Worm (Caenorhabditis elegans) whole organism, L2 larva: ENCODE measurements around the gene irld-11.

Experiments used
- ZK546.5 ChIP-seq: sonication (generic microtip); optimal IDR thresholded peaks from 2 replicates; lab custom pipeline; 2017; ENCODE audit warnings: missing biosample characterization, missing genetic modification characterization
- aly-2 ChIP-seq: fragments of 150-350 bp; optimal IDR thresholded peaks from 2 replicates; lab custom pipeline; 2014; ENCODE audit warnings: missing biosample characterization, missing genetic modification characterization
- blmp-1 ChIP-seq: sonication (generic microtip); optimal IDR thresholded peaks from 2 replicates; lab custom pipeline; 2017; ENCODE audit warnings: missing genetic modification characterization, mild to moderate bottlenecking, missing compliant biosample characterization, antibody characterized with exemption, moderate library complexity; ENCODE audit not compliant: insufficient read depth
- elt-3 ChIP-seq: sonication (generic microtip); optimal IDR thresholded peaks from 2 replicates; lab custom pipeline; 2017; ENCODE audit warnings: missing biosample characterization, missing genetic modification characterization
- lin-11 ChIP-seq: fragments of 150-350 bp; sonication (generic microtip); optimal IDR thresholded peaks from 2 replicates; lab custom pipeline; 2014; ENCODE audit warnings: missing biosample characterization, missing genetic modification characterization, inconsistent platforms, mixed read lengths
- lin-13 ChIP-seq: fragments of 150-350 bp; optimal IDR thresholded peaks from 2 replicates; lab custom pipeline; 2014; ENCODE audit warnings: missing biosample characterization, missing genetic modification reagents, missing genetic modification characterization
- nhr-237 ChIP-seq: fragments of 150-350 bp; optimal IDR thresholded peaks from 2 replicates; lab custom pipeline; 2014; ENCODE audit warnings: missing biosample characterization, missing genetic modification characterization
- nhr-6 ChIP-seq: fragments of 150-350 bp; optimal IDR thresholded peaks from 2 replicates; lab custom pipeline; 2014; ENCODE audit warnings: missing biosample characterization, missing genetic modification characterization
- sem-4 ChIP-seq: fragments of 150-350 bp; optimal IDR thresholded peaks from 2 replicates; lab custom pipeline; 2014; ENCODE audit warnings: missing biosample characterization, missing genetic modification reagents, missing genetic modification characterization
- unc-39 ChIP-seq: fragments of 150-350 bp; optimal IDR thresholded peaks from 2 replicates; lab custom pipeline; 2014; ENCODE audit warnings: missing biosample characterization, missing genetic modification characterization
- unc-55 ChIP-seq: fragments of 150-350 bp; sonication (generic microtip); optimal IDR thresholded peaks from 3 replicates; lab custom pipeline; 2014; ENCODE audit warnings: missing biosample characterization, missing genetic modification reagents, missing genetic modification characterization
- unc-62 ChIP-seq: fragments of 150-350 bp; optimal IDR thresholded peaks from 2 replicates; lab custom pipeline; 2014; ENCODE audit warnings: missing biosample characterization, missing genetic modification reagents, missing genetic modification characterization
- ztf-11 ChIP-seq: sonication (generic microtip); optimal IDR thresholded peaks from 2 replicates; lab custom pipeline; 2017; ENCODE audit warnings: missing biosample characterization, missing genetic modification characterization

ce11 chrV:1699228-1699795, 44.4 kb downstream of the irld-11 start:
- TF ChIP-seq aly-2: no peak
- no peak for TF ChIP-seq unc-62 (GFP tag; lab: Kevin White, UChicago)
- TF ChIP-seq elt-3: no peak
- TF ChIP-seq lin-11 (tag; lab: Kevin White, UChicago): no peak
- TF ChIP-seq nhr-237 (tag; lab: Kevin White, UChicago): no peak
- no peak for TF ChIP-seq sem-4 (tag; lab: Kevin White, UChicago)
- no peak for TF ChIP-seq blmp-1 (tag; lab: Kevin White, UChicago)
- TF ChIP-seq lin-13 (GFP tag; lab: Kevin White, UChicago): no peak
- TF ChIP-seq unc-39: no peak
- TF ChIP-seq ztf-11 (tag; lab: Kevin White, UChicago): no peak
- no peak for TF ChIP-seq ZK546.5
- TF ChIP-seq nhr-6 (tag; lab: Kevin White, UChicago): no peak
- TF ChIP-seq unc-55 (GFP tag; lab: Kevin White, UChicago): no peak
